Fruit fly (Drosophila melanogaster) whole organism, embryonic: ENCODE data around the gene Bet1.

Source experiments
- Abd-B ChIP-seq: fragments of 200-800 bp; sonication (Bioruptor generic); optimal IDR thresholded peaks from 2 replicates; lab custom pipeline; 2018; ENCODE audit warnings: missing biosample characterization, mild to moderate bottlenecking, missing genetic modification characterization, moderate library complexity
- Antp ChIP-seq: fragments of 200-800 bp; sonication (Bioruptor generic); optimal IDR thresholded peaks from 3 replicates; lab custom pipeline; 2016; ENCODE audit warnings: missing biosample characterization, missing genetic modification characterization
- Bgb ChIP-seq: fragments of 200-800 bp; sonication (Bioruptor generic); IDR thresholded peaks from 2 replicates; pipeline ENCODE4 v1.3.6; 2022; ENCODE audit warnings: missing biosample characterization, missing genetic modification characterization; ENCODE audit not compliant: partially characterized antibody
- CG10979 ChIP-seq: fragments of 200-800 bp; sonication (Bioruptor generic); optimal IDR thresholded peaks from 2 replicates; lab custom pipeline; 2018; ENCODE audit warnings: missing biosample characterization, mild to moderate bottlenecking, missing genetic modification characterization, moderate library complexity
- CG12659 ChIP-seq: fragments of 200-800 bp; sonication (Bioruptor generic); optimal IDR thresholded peaks from 3 replicates; lab custom pipeline; 2017; ENCODE audit warnings: mild to moderate bottlenecking, missing biosample characterization, missing genetic modification reagents, missing genetic modification characterization
- CG13296 ChIP-seq: fragments of 200-800 bp; sonication (Bioruptor generic); optimal IDR thresholded peaks from 3 replicates; lab custom pipeline; 2018; ENCODE audit warnings: missing biosample characterization, mild to moderate bottlenecking, missing genetic modification characterization
- CG14710 ChIP-seq: fragments of 200-800 bp; sonication (Bioruptor generic); optimal IDR thresholded peaks from 3 replicates; lab custom pipeline; 2019; ENCODE audit warnings: missing biosample characterization, mild to moderate bottlenecking, missing genetic modification characterization, moderate library complexity
- CG2129 ChIP-seq: fragments of 200-800 bp; sonication (Bioruptor generic); IDR thresholded peaks from 2 replicates; pipeline ENCODE4 v1.3.6; 2022; ENCODE audit warnings: missing biosample characterization, missing genetic modification characterization; ENCODE audit not compliant: partially characterized antibody
- CG34376 ChIP-seq: fragments of 200-800 bp; sonication (Bioruptor generic); optimal IDR thresholded peaks from 2 replicates; lab custom pipeline; 2018; ENCODE audit warnings: missing biosample characterization, mild to moderate bottlenecking, missing genetic modification characterization
- CG4360 ChIP-seq: fragments of 200-800 bp; sonication (Bioruptor generic); IDR thresholded peaks from 2 replicates; pipeline ENCODE4 v1.3.6; 2022; ENCODE audit warnings: missing biosample characterization, missing genetic modification characterization
- CG6683 ChIP-seq: fragments of 200-800 bp; sonication (Bioruptor generic); optimal IDR thresholded peaks from 2 replicates; lab custom pipeline; 2017; ENCODE audit warnings: missing biosample characterization, mild to moderate bottlenecking, missing genetic modification characterization, missing genetic modification reagents
- CG8924 ChIP-seq: fragments of 200-800 bp; optimal IDR thresholded peaks from 3 replicates; lab custom pipeline; 2019; ENCODE audit warnings: missing biosample characterization, mild to moderate bottlenecking, missing genetic modification characterization, moderate library complexity
- CG9932 ChIP-seq: fragments of 200-800 bp; sonication (Bioruptor generic); IDR thresholded peaks from 2 replicates; pipeline ENCODE4 v1.3.6; 2022; ENCODE audit warnings: missing biosample characterization, missing genetic modification characterization
- CoRest ChIP-seq: fragments of 200-800 bp; sonication (Bioruptor generic); optimal IDR thresholded peaks from 3 replicates; lab custom pipeline; 2018; ENCODE audit warnings: missing biosample characterization, mild to moderate bottlenecking, missing genetic modification characterization, moderate library complexity
- CrebB ChIP-seq: fragments of 200-800 bp; sonication (Bioruptor generic); optimal IDR thresholded peaks from 3 replicates; lab custom pipeline; 2018; ENCODE audit warnings: missing biosample characterization, mild to moderate bottlenecking, missing genetic modification characterization
- Dad ChIP-seq: fragments of 200-800 bp; sonication (Bioruptor generic); optimal IDR thresholded peaks from 3 replicates; lab custom pipeline; 2016; ENCODE audit warnings: missing biosample characterization, missing genetic modification characterization
- Dll ChIP-seq: fragments of 200-800 bp; sonication (Bioruptor generic); IDR thresholded peaks from 4 replicates; pipeline ENCODE4 v1.3.6; 2022; ENCODE audit warnings: missing biosample characterization, missing genetic modification characterization; ENCODE audit not compliant: partially characterized antibody
- Gug ChIP-seq: fragments of 200-800 bp; sonication (Bioruptor generic); IDR thresholded peaks from 4 replicates; pipeline ENCODE4 v1.3.6; 2022; ENCODE audit warnings: missing biosample characterization, missing genetic modification characterization
- HLH4C ChIP-seq: fragments of 200-800 bp; sonication (Bioruptor generic); IDR thresholded peaks from 3 replicates; pipeline ENCODE4 v1.3.6; 2022; ENCODE audit warnings: missing biosample characterization, missing genetic modification characterization; ENCODE audit not compliant: partially characterized antibody
- Hr78 ChIP-seq, 2 experiments: fragments of 200-800 bp in 1 of 2; fragments of >200 bp in 1 of 2; sonication (Bioruptor generic) in 1 of 2; optimal IDR thresholded peaks; 2 replicates each; lab custom pipeline; 2017 to 2019; ENCODE audit warnings: missing biosample characterization in 2 of 2, missing genetic modification characterization in 2 of 2, mild to moderate bottlenecking in 1 of 2, moderate library complexity in 1 of 2
- Jarid2 ChIP-seq: fragments of 200-800 bp; sonication (Bioruptor generic); optimal IDR thresholded peaks from 3 replicates; lab custom pipeline; 2017; ENCODE audit warnings: mild to moderate bottlenecking, missing biosample characterization, missing genetic modification reagents, missing genetic modification characterization
- MESR4 ChIP-seq: fragments of 200-800 bp; sonication (Bioruptor generic); optimal IDR thresholded peaks from 2 replicates; lab custom pipeline; 2018; ENCODE audit warnings: missing biosample characterization, mild to moderate bottlenecking, missing genetic modification characterization, moderate library complexity
- NC2α ChIP-seq: fragments of 200-800 bp; sonication (Bioruptor generic); optimal IDR thresholded peaks from 2 replicates; lab custom pipeline; 2016; ENCODE audit warnings: missing biosample characterization, missing genetic modification characterization
- NK7.1 ChIP-seq: fragments of 200-800 bp; sonication (Bioruptor generic); optimal IDR thresholded peaks from 3 replicates; lab custom pipeline; 2016; ENCODE audit warnings: missing biosample characterization, missing genetic modification characterization
- Trl ChIP-seq, 3 experiments: fragments of >200 bp in 2 of 3; fragments of 200-800 bp in 1 of 3; sonication (Bioruptor generic) in 1 of 3; optimal IDR thresholded peaks; 2 replicates in 1 of 3; 3 replicates in 2 of 3; lab custom pipeline; 2016 to 2017; ENCODE audit warnings: missing biosample characterization in 1 of 3, missing genetic modification characterization in 1 of 3
- Vsx1 ChIP-seq: fragments of 200-800 bp; sonication (Bioruptor generic); optimal IDR thresholded peaks from 2 replicates; lab custom pipeline; 2017; ENCODE audit warnings: missing biosample characterization, mild to moderate bottlenecking, missing genetic modification characterization, missing genetic modification reagents
- amos ChIP-seq: fragments of 200-800 bp; sonication (Bioruptor generic); IDR thresholded peaks from 2 replicates; pipeline ENCODE4 v1.3.6; 2022; ENCODE audit warnings: missing biosample characterization, missing genetic modification characterization; ENCODE audit not compliant: partially characterized antibody
- bbx ChIP-seq: fragments of 200-800 bp; sonication (Bioruptor generic); IDR thresholded peaks from 2 replicates; pipeline ENCODE4 v1.3.6; 2022; ENCODE audit warnings: missing biosample characterization, missing genetic modification characterization; ENCODE audit not compliant: partially characterized antibody
- chinmo ChIP-seq: fragments of 200-800 bp; sonication (Bioruptor generic); IDR thresholded peaks from 4 replicates; pipeline ENCODE4 v1.3.6; 2022; ENCODE audit warnings: missing biosample characterization, missing genetic modification characterization; ENCODE audit not compliant: partially characterized antibody
- crol ChIP-seq: fragments of 200-800 bp; sonication (Bioruptor generic); IDR thresholded peaks from 2 replicates; pipeline ENCODE4 v1.3.6; 2022; ENCODE audit warnings: missing biosample characterization, missing genetic modification characterization
- crp ChIP-seq, 2 experiments: fragments of 200-800 bp; sonication (Bioruptor generic); optimal IDR thresholded peaks; 2 replicates in 1 of 2; 3 replicates in 1 of 2; lab custom pipeline; 2017; ENCODE audit warnings: missing biosample characterization in 2 of 2, missing genetic modification characterization in 2 of 2, mild to moderate bottlenecking in 1 of 2, moderate library complexity in 1 of 2
- fru ChIP-seq: fragments of >200 bp; optimal IDR thresholded peaks from 2 replicates; lab custom pipeline; 2017
- ftz-f1 ChIP-seq: fragments of 200-800 bp; sonication (Bioruptor generic); optimal IDR thresholded peaks from 2 replicates; lab custom pipeline; 2016; ENCODE audit warnings: missing biosample characterization, missing genetic modification characterization
- ind ChIP-seq: fragments of 200-800 bp; sonication (Bioruptor generic); optimal IDR thresholded peaks from 3 replicates; lab custom pipeline; 2016; ENCODE audit warnings: missing biosample characterization, missing genetic modification characterization
- knrl ChIP-seq: fragments of 200-800 bp; sonication (Bioruptor generic); IDR thresholded peaks from 3 replicates; pipeline ENCODE4 v1.3.6; 2022; ENCODE audit warnings: missing biosample characterization, missing genetic modification characterization; ENCODE audit not compliant: partially characterized antibody
- mam ChIP-seq: fragments of 200-800 bp; sonication (Bioruptor generic); optimal IDR thresholded peaks from 3 replicates; lab custom pipeline; 2016; ENCODE audit warnings: missing biosample characterization, missing genetic modification characterization
- mirr ChIP-seq: fragments of 200-800 bp; sonication (Bioruptor generic); optimal IDR thresholded peaks from 3 replicates; lab custom pipeline; 2018; ENCODE audit warnings: missing biosample characterization, mild to moderate bottlenecking, missing genetic modification characterization
- onecut ChIP-seq: fragments of 200-800 bp; sonication (Bioruptor generic); IDR thresholded peaks from 2 replicates; pipeline ENCODE4 v1.3.6; 2022; ENCODE audit warnings: missing biosample characterization, missing genetic modification characterization
- sens ChIP-seq: fragments of 200-800 bp; sonication (Bioruptor generic); peaks from one replicate; lab custom pipeline; 2016; ENCODE audit warnings: missing biosample characterization, missing genetic modification characterization
- sim ChIP-seq: fragments of 200-800 bp; sonication (Bioruptor generic); IDR thresholded peaks from 2 replicates; pipeline ENCODE4 v1.3.6; 2022; ENCODE audit warnings: missing biosample characterization, missing genetic modification characterization
- sna ChIP-seq: fragments of 200-800 bp; sonication (Bioruptor generic); IDR thresholded peaks from 2 replicates; pipeline ENCODE4 v1.3.6; 2022; ENCODE audit warnings: missing biosample characterization, missing genetic modification characterization; ENCODE audit not compliant: partially characterized antibody
- ssp ChIP-seq: fragments of 200-800 bp; sonication (Bioruptor generic); IDR thresholded peaks from 2 replicates; pipeline ENCODE4 v1.3.6; 2022; ENCODE audit warnings: missing biosample characterization, missing genetic modification characterization
- sug ChIP-seq: fragments of 200-800 bp; optimal IDR thresholded peaks from 2 replicates; lab custom pipeline; 2019; ENCODE audit warnings: missing biosample characterization, mild to moderate bottlenecking, missing genetic modification characterization, moderate library complexity
- unc-4 ChIP-seq: fragments of 200-800 bp; sonication (Bioruptor generic); IDR thresholded peaks from 2 replicates; pipeline ENCODE4 v1.3.6; 2022; ENCODE audit warnings: missing biosample characterization, missing genetic modification characterization; ENCODE audit not compliant: partially characterized antibody
- vvl ChIP-seq: fragments of 200-800 bp; sonication (Bioruptor generic); IDR thresholded peaks from 2 replicates; pipeline ENCODE4 v1.3.6; 2022; ENCODE audit warnings: missing biosample characterization, missing genetic modification characterization
- zfh2 ChIP-seq: fragments of 200-800 bp; sonication (Bioruptor generic); optimal IDR thresholded peaks from 2 replicates; lab custom pipeline; 2016; ENCODE audit warnings: missing biosample characterization, missing genetic modification characterization

Bet1 gene

dm6 chr3L:19258199-19258598, 3.0 kb upstream of the Bet1 start (continued):
- TF ChIP-seq ssp (GFP tag; lab: Robert Waterston, UW) (no peak), CG13296 (no peak), Vsx1 (peak; percentile 44), CG34376 (GFP tag; lab: Kevin White, UChicago) (peak; percentile 4), sim (GFP tag; lab: Robert Waterston, UW) (no peak), CG10979 (no peak)

DNA sequence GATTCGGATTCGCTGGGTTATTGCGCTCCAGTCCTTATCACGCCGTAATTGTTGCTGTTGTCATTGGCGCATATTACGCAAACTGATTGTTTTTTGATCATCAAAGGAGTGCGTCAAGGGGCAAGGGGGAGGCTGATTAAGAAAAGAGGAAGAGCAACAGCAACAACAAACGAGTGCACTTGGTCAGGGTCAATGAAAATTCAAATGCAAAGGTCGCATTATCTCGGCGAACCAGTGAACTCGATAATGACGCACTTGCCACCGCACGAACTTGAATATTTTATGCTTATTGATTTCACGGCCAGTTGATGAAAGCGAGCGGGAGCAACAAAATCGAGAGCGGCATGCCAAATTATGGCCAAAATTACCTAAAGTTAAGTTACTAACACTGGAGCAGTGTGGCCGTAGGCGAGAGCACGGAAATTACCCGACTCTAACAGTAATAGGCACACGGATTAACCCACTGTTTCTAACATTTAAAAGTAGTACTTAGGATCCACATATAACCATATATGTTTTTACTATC, 853 bp upstream of the Bet1 start, which contains the start of gene nes:
Gene nes, minus strand, starts transcription at position 402 of the 526 bp plus-strand sequence.
- TF ChIP-seq Gug (GFP tag; lab: Robert Waterston, UW): peak; percentile 13; the same call in 1 of the 4 replicates
- peak; percentile 6 for TF ChIP-seq CG14710
- peak; percentile 74 for TF ChIP-seq CG4360
- TF ChIP-seq Jarid2: peak; percentile 17
- peak; percentile 30; the same call in 1 of the 2 replicates for TF ChIP-seq bbx (GFP tag; lab: Robert Waterston, UW)
- no peak for TF ChIP-seq CG2129 (GFP tag; lab: Robert Waterston, UW)
- 0 out of 2 replicates have a peak, but pooled peaks have one; percentile 41 for TF ChIP-seq ssp (GFP tag; lab: Robert Waterston, UW)
- TF ChIP-seq mirr: peak; percentile 6
- peak; percentile 73 for TF ChIP-seq CG9932 (GFP tag; lab: Robert Waterston, UW)
- no peak for TF ChIP-seq crp (GFP tag; optimal IDR thresholded peaks at IDR 0.05; lab: Kevin White, UChicago)
- TF ChIP-seq ftz-f1: peak; percentile 84
- TF ChIP-seq Hr78 (GFP tag; optimal IDR thresholded peaks at IDR 0.05; lab: Kevin White, UChicago): peak in 1 of 2 experiments; percentile 80
- peak; percentile 32; the same call in 1 of the 2 replicates for TF ChIP-seq amos (GFP tag; lab: Robert Waterston, UW)
- no peak for TF ChIP-seq Vsx1
- TF ChIP-seq Abd-B: peak; percentile 18
- no peak for TF ChIP-seq Antp (GFP tag; lab: Kevin White, UChicago)
- peak; percentile 52; the same call in 1 of the 2 replicates for TF ChIP-seq Bgb (GFP tag; lab: Robert Waterston, UW)
- TF ChIP-seq knrl: 0 out of 3 replicates have a peak, but pooled peaks have one; percentile 29
- TF ChIP-seq CG12659 (GFP tag; lab: Kevin White, UChicago): peak; percentile 30
- TF ChIP-seq mam (GFP tag; lab: Kevin White, UChicago): peak; percentile 3
- TF ChIP-seq CG8924 (tag; lab: Kevin White, UChicago): peak; percentile 23
- peak; percentile 33 for TF ChIP-seq sug
- TF ChIP-seq chinmo (GFP tag; lab: Robert Waterston, UW): peak; percentile 88; the same call in 1 of the 4 replicates
- no peak for TF ChIP-seq Dll (GFP tag; lab: Robert Waterston, UW)
- no peak for TF ChIP-seq fru (lab: Kevin White, UChicago)
- peak; percentile 74 for TF ChIP-seq sens (GFP tag; lab: Kevin White, UChicago)
- TF ChIP-seq onecut (GFP tag; lab: Robert Waterston, UW): no peak
- TF ChIP-seq crol (GFP tag; lab: Robert Waterston, UW): peak; percentile 88
- TF ChIP-seq CrebB (tag; lab: Kevin White, UChicago): peak; percentile 14
- peak; percentile 27; the same call in 1 of the 3 replicates for TF ChIP-seq HLH4C (GFP tag; lab: Robert Waterston, UW)
- TF ChIP-seq zfh2 (GFP tag; lab: Kevin White, UChicago): peak; percentile 28
- no peak for TF ChIP-seq NC2α
- TF ChIP-seq Dad (GFP tag; lab: Kevin White, UChicago): no peak
- TF ChIP-seq unc-4: no peak
- TF ChIP-seq NK7.1 (GFP tag; lab: Kevin White, UChicago): no peak
- peak; percentile 21 for TF ChIP-seq ind (GFP tag; lab: Kevin White, UChicago)
- TF ChIP-seq CoRest: peak; percentile 3
- TF ChIP-seq sna (GFP tag; lab: Robert Waterston, UW): peak; percentile 48; the same call in 1 of the 2 replicates
- peak; percentile 36 for TF ChIP-seq vvl (GFP tag; lab: Robert Waterston, UW)
- no peak for TF ChIP-seq CG6683 (GFP tag; lab: Kevin White, UChicago)
- TF ChIP-seq Trl (optimal IDR thresholded peaks at IDR 0.05; lab: Kevin White, UChicago): no peak
- no peak for TF ChIP-seq Trl (GFP tag; optimal IDR thresholded peaks at IDR 0.05; lab: Kevin White, UChicago)
- peak; percentile 88 for TF ChIP-seq MESR4 (GFP tag; lab: Kevin White, UChicago)
